Fruit fly (Drosophila melanogaster): ENCODE measurements around the gene Spn38F.

dm6 chr2L:20795774-20796173, 42.0 kb downstream of the Spn38F start:
- no peak for TF ChIP-seq GATAd (GFP tag; optimal IDR thresholded peaks at IDR 0.05)
- no peak for TF ChIP-seq sage (GFP tag; optimal IDR thresholded peaks at IDR 0.05)
- no peak for TF ChIP-seq rgr (GFP tag; optimal IDR thresholded peaks at IDR 0.05)
- TF ChIP-seq Hnf4 (GFP tag; optimal IDR thresholded peaks at IDR 0.05), result no peak
- TF ChIP-seq pan (optimal IDR thresholded peaks at IDR 0.05), result no peak
- TF ChIP-seq br (GFP tag; optimal IDR thresholded peaks at IDR 0.05), result no peak
- no peak for TF ChIP-seq usp (GFP tag; optimal IDR thresholded peaks at IDR 0.05)
